Fruit fly (Drosophila melanogaster): ENCODE results near the gene Sema1a.

The Sema1a gene

dm6 chr2L:8633671-8634391, 91.9 kb downstream of the Sema1a start (continued):
- TF ChIP-seq CG11093 (GFP tag; IDR thresholded peaks at IDR 0.05): no peak
- TF ChIP-seq BEAF-32 (GFP tag; optimal IDR thresholded peaks at IDR 0.05): no peak
- TF ChIP-seq amos (GFP tag; IDR thresholded peaks at IDR 0.05; ENCODE audit: partially characterized antibody): no peak
- TF ChIP-seq Dbx (GFP tag; IDR thresholded peaks at IDR 0.05): no peak
- TF ChIP-seq CG14050 (GFP tag; IDR thresholded peaks at IDR 0.05): no peak
- TF ChIP-seq B-H2 (GFP tag; optimal IDR thresholded peaks at IDR 0.05): no peak
- no peak for TF ChIP-seq Hey (tag; optimal IDR thresholded peaks at IDR 0.05)
- no peak for TF ChIP-seq CG4404 (GFP tag; IDR thresholded peaks at IDR 0.05)
- no peak for TF ChIP-seq crc (GFP tag; optimal IDR thresholded peaks at IDR 0.05)
- TF ChIP-seq CG17829 (tag; optimal IDR thresholded peaks at IDR 0.05): no peak
- 0 out of 2 replicates have a peak, but pooled peaks have one; percentile 11 for TF ChIP-seq al (GFP tag; IDR thresholded peaks at IDR 0.05)
- no peak for TF ChIP-seq CG1602 (GFP tag; optimal IDR thresholded peaks at IDR 0.05)
- TF ChIP-seq ftz-f1 (GFP tag; optimal IDR thresholded peaks at IDR 0.05): no peak
- TF ChIP-seq peb (GFP tag; IDR thresholded peaks at IDR 0.05): 0 out of 2 replicates have a peak, but pooled peaks have one; percentile 5
- peak; percentile 53 for TF ChIP-seq lab (GFP tag; optimal IDR thresholded peaks at IDR 0.05)
- TF ChIP-seq Dp (GFP tag; optimal IDR thresholded peaks at IDR 0.05): no peak
- TF ChIP-seq Scr (GFP tag; IDR thresholded peaks at IDR 0.05; ENCODE audit: partially characterized antibody): no peak
- TF ChIP-seq CG2129 (GFP tag; IDR thresholded peaks at IDR 0.05; ENCODE audit: partially characterized antibody): no peak
- no peak for TF ChIP-seq corto (GFP tag; optimal IDR thresholded peaks at IDR 0.05)
- TF ChIP-seq Usf (GFP tag; optimal IDR thresholded peaks at IDR 0.05): no peak
- TF ChIP-seq pan (optimal IDR thresholded peaks at IDR 0.05): no peak
- TF ChIP-seq pan (GFP tag; optimal IDR thresholded peaks at IDR 0.05 in 1 of 2, IDR thresholded peaks at IDR 0.05 in 1 of 2): peak in 1 of 2 experiments; percentile 49
- peak; percentile 2 for TF ChIP-seq fd96Cb (tag; optimal IDR thresholded peaks at IDR 0.05)
- no peak for TF ChIP-seq tup (GFP tag; optimal IDR thresholded peaks at IDR 0.05)
- TF ChIP-seq Hmr (GFP tag; optimal IDR thresholded peaks at IDR 0.05): peak; percentile 40
- no peak for TF ChIP-seq CG16815 (GFP tag; optimal IDR thresholded peaks at IDR 0.05)
- TF ChIP-seq CG12769 (tag; optimal IDR thresholded peaks at IDR 0.05): no peak
- TF ChIP-seq Eip74EF (GFP tag; optimal IDR thresholded peaks at IDR 0.05): no peak
- peak; percentile 37 for TF ChIP-seq sens (GFP tag)
- TF ChIP-seq btn (GFP tag; optimal IDR thresholded peaks at IDR 0.05): no peak
- TF ChIP-seq CG9727 (GFP tag; optimal IDR thresholded peaks at IDR 0.05): no peak
- TF ChIP-seq CG14441 (GFP tag; IDR thresholded peaks at IDR 0.05): 0 out of 2 replicates have a peak, but pooled peaks have one; percentile 41
- TF ChIP-seq slou (GFP tag; optimal IDR thresholded peaks at IDR 0.05): no peak
- TF ChIP-seq so (GFP tag; IDR thresholded peaks at IDR 0.05): no peak
- TF ChIP-seq ash1 (GFP tag; optimal IDR thresholded peaks at IDR 0.05): no peak
- TF ChIP-seq psq (GFP tag; optimal IDR thresholded peaks at IDR 0.05): no peak
- no peak for TF ChIP-seq jing (GFP tag; optimal IDR thresholded peaks at IDR 0.05)
- TF ChIP-seq CG3163 (GFP tag; optimal IDR thresholded peaks at IDR 0.05): no peak
- TF ChIP-seq CG30431 (GFP tag; optimal IDR thresholded peaks at IDR 0.05): no peak
- no peak for TF ChIP-seq Dek (tag; optimal IDR thresholded peaks at IDR 0.05)
- TF ChIP-seq ranshi (GFP tag; IDR thresholded peaks at IDR 0.05): peak; percentile 38; the same call in 1 of the 2 replicates
- no peak for TF ChIP-seq CkIIα-i1 (GFP tag; IDR thresholded peaks at IDR 0.05)
- TF ChIP-seq HmgD (GFP tag; optimal IDR thresholded peaks at IDR 0.05): no peak
- no peak for TF ChIP-seq nau (GFP tag; optimal IDR thresholded peaks at IDR 0.05)
- TF ChIP-seq CG15514 (GFP tag; optimal IDR thresholded peaks at IDR 0.05): no peak
- peak; percentile 24; the same call in 1 of the 2 replicates for TF ChIP-seq HLH3B (GFP tag; IDR thresholded peaks at IDR 0.05)
- TF ChIP-seq bcd (GFP tag; optimal IDR thresholded peaks at IDR 0.05): peak; percentile 18
- no peak for TF ChIP-seq Mes4 (GFP tag; optimal IDR thresholded peaks at IDR 0.05)
- no peak for TF ChIP-seq CG1529 (GFP tag; optimal IDR thresholded peaks at IDR 0.05)
- TF ChIP-seq Awh (GFP tag; IDR thresholded peaks at IDR 0.05): no peak

Measured in whole organism, embryonic.